Worm (Caenorhabditis elegans) whole organism, young adult: ENCODE data around the gene C45G9.11.

Experiments used
- ama-1 ChIP-seq, 3 experiments: fragments of 150-350 bp in 1 of 3; sonication (generic microtip) in 2 of 3; optimal IDR thresholded peaks; 2 replicates each; lab custom pipeline; 2014 to 2018; ENCODE audit warnings: missing biosample characterization in 2 of 3, missing genetic modification characterization in 2 of 3, missing genetic modification reagents in 2 of 3
- bed-1 ChIP-seq: fragments of 200-800 bp; sonication (Bioruptor generic); IDR thresholded peaks from 2 replicates; pipeline ENCODE4 v1.3.6; 2022; ENCODE audit warnings: missing genetic modification reagents, missing genetic modification characterization, missing compliant biosample characterization
- ztf-26 ChIP-seq: sonication (generic microtip); optimal IDR thresholded peaks from 2 replicates; lab custom pipeline; 2017; ENCODE audit warnings: missing genetic modification characterization, missing compliant biosample characterization

DNA sequence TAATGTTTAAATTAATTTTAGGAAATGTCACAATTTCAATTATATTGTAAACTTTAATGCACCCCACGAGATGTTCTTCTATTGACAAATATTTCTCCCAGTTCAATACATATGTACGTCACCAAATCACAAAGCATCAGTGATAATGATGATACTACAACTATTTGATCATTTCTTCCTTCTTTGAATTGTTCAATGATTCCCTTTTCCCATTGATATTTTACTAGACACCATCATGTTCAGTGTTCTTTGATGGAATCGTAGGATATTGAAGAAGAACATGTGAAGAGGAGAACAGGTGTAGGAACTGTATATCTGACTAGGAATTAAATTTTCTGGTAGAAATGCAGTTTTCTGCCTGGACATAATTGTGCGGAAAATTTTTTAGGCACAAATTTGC is 21.0 kb upstream of the C45G9.11 start:
- TF ChIP-seq bed-1 (no peak), ama-1 (optimal IDR thresholded peaks at IDR 0.05; lab: Kevin White, UChicago) (no peak), ama-1 (GFP tag; optimal IDR thresholded peaks at IDR 0.05; lab: Kevin White, UChicago) (no peak), ztf-26 (tag; lab: Kevin White, UChicago) (no peak)
